Fruit fly (Drosophila melanogaster): Measurements from ENCODE around the gene MBD-like.

Gene MBD-like

dm6 chr3R:9598099-9598498 lies 38.5 kb downstream of the MBD-like start:
- TF ChIP-seq Hnf4 (GFP tag; optimal IDR thresholded peaks at IDR 0.05) (peak; percentile 24), fru (GFP tag; optimal IDR thresholded peaks at IDR 0.05) (peak; percentile 52), brk (GFP tag; optimal IDR thresholded peaks at IDR 0.05) (no peak), Rel (GFP tag; optimal IDR thresholded peaks at IDR 0.05) (no peak), Rel (tag; optimal IDR thresholded peaks at IDR 0.05) (no peak), sv (GFP tag; optimal IDR thresholded peaks at IDR 0.05) (no peak), dmrt93B (GFP tag; optimal IDR thresholded peaks at IDR 0.05) (peak; percentile 21), psq (GFP tag; optimal IDR thresholded peaks at IDR 0.05) (peak; percentile 42), sage (GFP tag; optimal IDR thresholded peaks at IDR 0.05) (no peak), rgr (GFP tag; optimal IDR thresholded peaks at IDR 0.05) (peak; percentile 50), h (GFP tag; optimal IDR thresholded peaks at IDR 0.05) (peak; percentile 65), foxo (GFP tag; optimal IDR thresholded peaks at IDR 0.05) (peak in 1 of 2 experiments; percentile 70), Hr78 (GFP tag; optimal IDR thresholded peaks at IDR 0.05) (no peak), br (GFP tag; optimal IDR thresholded peaks at IDR 0.05) (peak; percentile 59), Abd-B (GFP tag; optimal IDR thresholded peaks at IDR 0.05) (no peak), Dfd (GFP tag; optimal IDR thresholded peaks at IDR 0.05) (no peak), woc (GFP tag; optimal IDR thresholded peaks at IDR 0.05) (no peak), dsf (GFP tag; optimal IDR thresholded peaks at IDR 0.05; ENCODE audit: borderline replicate concordance) (no peak), jim (GFP tag; optimal IDR thresholded peaks at IDR 0.05) (no peak), tai (GFP tag; optimal IDR thresholded peaks at IDR 0.05) (no peak), Vsx2 (GFP tag; optimal IDR thresholded peaks at IDR 0.05; ENCODE audit: partially characterized antibody) (no peak), Hr83 (GFP tag; optimal IDR thresholded peaks at IDR 0.05; ENCODE audit: poor library complexity, severe bottlenecking) (no peak), HLH106 (tag; optimal IDR thresholded peaks at IDR 0.05) (peak; percentile 55), OdsH (GFP tag; optimal IDR thresholded peaks at IDR 0.05) (peak; percentile 29), Sp1 (GFP tag; optimal IDR thresholded peaks at IDR 0.05) (peak; percentile 41), ey (GFP tag; optimal IDR thresholded peaks at IDR 0.05) (peak; percentile 53), pan (optimal IDR thresholded peaks at IDR 0.05) (no peak)

dm6 chr3R:9600558-9600959 lies 41.0 kb downstream of the MBD-like start:
- TF ChIP-seq dmrt93B (GFP tag; optimal IDR thresholded peaks at IDR 0.05) (no peak), usp (GFP tag; optimal IDR thresholded peaks at IDR 0.05) (no peak), foxo (GFP tag; optimal IDR thresholded peaks at IDR 0.05) (peak in 1 of 2 experiments; percentile 41), jim (GFP tag; optimal IDR thresholded peaks at IDR 0.05) (no peak), Hr83 (GFP tag; optimal IDR thresholded peaks at IDR 0.05; ENCODE audit: poor library complexity, severe bottlenecking) (no peak), fru (GFP tag; optimal IDR thresholded peaks at IDR 0.05) (no peak), GATAd (GFP tag; optimal IDR thresholded peaks at IDR 0.05) (no peak), psq (GFP tag; optimal IDR thresholded peaks at IDR 0.05) (peak; percentile 30), Hnf4 (GFP tag; optimal IDR thresholded peaks at IDR 0.05) (no peak), ey (GFP tag; optimal IDR thresholded peaks at IDR 0.05) (no peak), dsf (GFP tag; optimal IDR thresholded peaks at IDR 0.05; ENCODE audit: borderline replicate concordance) (no peak), brk (GFP tag; optimal IDR thresholded peaks at IDR 0.05) (no peak), Dif (GFP tag; optimal IDR thresholded peaks at IDR 0.05; ENCODE audit: partially characterized antibody) (no peak), Hr78 (GFP tag; optimal IDR thresholded peaks at IDR 0.05) (no peak), sv (GFP tag; optimal IDR thresholded peaks at IDR 0.05) (no peak), OdsH (GFP tag; optimal IDR thresholded peaks at IDR 0.05) (peak; percentile 27), N (GFP tag; optimal IDR thresholded peaks at IDR 0.05) (no peak), rgr (GFP tag; optimal IDR thresholded peaks at IDR 0.05) (peak; percentile 20), Abd-B (GFP tag; optimal IDR thresholded peaks at IDR 0.05) (no peak), CG32264 (GFP tag; optimal IDR thresholded peaks at IDR 0.05) (no peak), lola (GFP tag; optimal IDR thresholded peaks at IDR 0.05) (no peak), Sp1 (GFP tag; optimal IDR thresholded peaks at IDR 0.05) (peak; percentile 51), CrebA (GFP tag; optimal IDR thresholded peaks at IDR 0.05; ENCODE audit: borderline replicate concordance) (no peak), h (GFP tag; optimal IDR thresholded peaks at IDR 0.05) (peak; percentile 31), dl (GFP tag; optimal IDR thresholded peaks at IDR 0.05; ENCODE audit: insufficient read depth in 1 of 2, partially characterized antibody in 2 of 2) (no peak)

- TF ChIP-seq tai (GFP tag; optimal IDR thresholded peaks at IDR 0.05) (no peak), Hr83 (GFP tag; optimal IDR thresholded peaks at IDR 0.05; ENCODE audit: poor library complexity, severe bottlenecking) (peak; percentile 39)
Observed at dm6 chr3R:9601949-9602348, 42.4 kb downstream of the MBD-like start.

Measured in whole organism, wandering third instar larva.